Fruit fly (Drosophila melanogaster): ENCODE measurements around the gene CG1636.

The CG1636 gene

DNA sequence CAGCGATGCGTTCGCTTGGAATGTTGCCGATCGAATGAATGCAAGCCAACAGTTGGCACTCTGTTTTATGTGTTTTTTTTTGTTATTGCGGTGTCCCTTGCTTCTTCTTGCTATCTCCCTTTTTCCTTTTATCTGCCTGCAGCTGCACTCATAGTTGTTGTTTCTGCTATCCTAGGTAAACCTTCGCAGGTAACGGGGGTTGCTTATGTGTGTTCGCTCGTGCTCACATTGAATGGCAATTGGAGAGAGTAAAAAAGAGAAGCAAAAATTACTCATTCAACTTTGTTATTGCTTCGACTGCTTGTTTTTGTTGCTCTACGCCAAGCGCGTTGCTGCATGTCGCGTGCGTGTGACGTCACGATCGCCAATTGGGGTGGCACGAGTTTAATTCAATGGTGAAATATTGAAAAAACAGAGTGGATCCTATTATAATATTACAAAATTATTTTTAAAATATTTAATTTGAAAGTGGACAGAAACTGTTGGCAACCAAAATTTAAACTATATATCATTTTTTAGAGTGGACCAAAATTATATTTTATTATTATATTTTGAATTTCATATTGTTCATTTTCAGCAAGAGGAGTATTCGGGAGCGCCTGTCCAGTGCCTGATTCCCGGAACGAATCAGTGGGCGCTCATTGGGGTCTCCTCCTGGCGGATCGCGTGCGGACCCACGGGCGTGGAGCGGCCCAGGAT, 1.7 kb upstream of the CG1636 start, which contains the start of gene Corp (continued):
- TF ChIP-seq exex (tag; optimal IDR thresholded peaks at IDR 0.05): no peak
- no peak for TF ChIP-seq CG18011 (GFP tag; optimal IDR thresholded peaks at IDR 0.05)
- no peak for TF ChIP-seq CG16815 (GFP tag; optimal IDR thresholded peaks at IDR 0.05)
- TF ChIP-seq CG12299 (tag; optimal IDR thresholded peaks at IDR 0.05): no peak
- no peak for TF ChIP-seq Hr78 (GFP tag; optimal IDR thresholded peaks at IDR 0.05)
- no peak for TF ChIP-seq CG2116 (GFP tag; optimal IDR thresholded peaks at IDR 0.05)
- no peak for TF ChIP-seq CG3726 (GFP tag; IDR thresholded peaks at IDR 0.05)
- no peak for TF ChIP-seq dan (GFP tag; IDR thresholded peaks at IDR 0.05)
- TF ChIP-seq bowl (GFP tag; IDR thresholded peaks at IDR 0.05): no peak
- TF ChIP-seq CG34422 (GFP tag; IDR thresholded peaks at IDR 0.05): no peak
- no peak for TF ChIP-seq abd-A (tag; optimal IDR thresholded peaks at IDR 0.05)
- TF ChIP-seq unpg (GFP tag; optimal IDR thresholded peaks at IDR 0.05): peak; percentile 62
- TF ChIP-seq NC2β (GFP tag; optimal IDR thresholded peaks at IDR 0.05): no peak
- 0 out of 2 replicates have a peak, but pooled peaks have one; percentile 15 for TF ChIP-seq slbo (GFP tag; IDR thresholded peaks at IDR 0.05)
- no peak for TF ChIP-seq tin (GFP tag; optimal IDR thresholded peaks at IDR 0.05)
- TF ChIP-seq CG8089 (GFP tag; optimal IDR thresholded peaks at IDR 0.05): no peak
- TF ChIP-seq scrt (GFP tag; optimal IDR thresholded peaks at IDR 0.05): no peak
- TF ChIP-seq hbn (GFP tag; IDR thresholded peaks at IDR 0.05; ENCODE audit: partially characterized antibody): no peak
- TF ChIP-seq CG17385 (GFP tag; optimal IDR thresholded peaks at IDR 0.05): peak; percentile 67
- peak; percentile 67 for TF ChIP-seq nom (GFP tag; optimal IDR thresholded peaks at IDR 0.05)
- TF ChIP-seq CG1832 (GFP tag; optimal IDR thresholded peaks at IDR 0.05): no peak
- TF ChIP-seq lov (optimal IDR thresholded peaks at IDR 0.05): no peak
- no peak for TF ChIP-seq lov (GFP tag; IDR thresholded peaks at IDR 0.05)
- no peak for TF ChIP-seq Bgb (GFP tag; IDR thresholded peaks at IDR 0.05; ENCODE audit: partially characterized antibody)
- TF ChIP-seq Nf-YB (GFP tag; optimal IDR thresholded peaks at IDR 0.05): no peak
- TF ChIP-seq Nf-YA (GFP tag; IDR thresholded peaks at IDR 0.05): no peak
- TF ChIP-seq Dfd (GFP tag; optimal IDR thresholded peaks at IDR 0.05): no peak
- no peak for TF ChIP-seq ind (GFP tag; optimal IDR thresholded peaks at IDR 0.05)
- no peak for TF ChIP-seq lilli (GFP tag; optimal IDR thresholded peaks at IDR 0.05)
- no peak for TF ChIP-seq Lpt (GFP tag; optimal IDR thresholded peaks at IDR 0.05)
- peak; percentile 52 for TF ChIP-seq NC2α (GFP tag; optimal IDR thresholded peaks at IDR 0.05)
- no peak for TF ChIP-seq CG3838 (GFP tag; optimal IDR thresholded peaks at IDR 0.05)
- TF ChIP-seq CG8388 (GFP tag; optimal IDR thresholded peaks at IDR 0.05): peak; percentile 37
- TF ChIP-seq bigmax (GFP tag; optimal IDR thresholded peaks at IDR 0.05): no peak
- peak; percentile 37 for TF ChIP-seq CG13424 (tag; optimal IDR thresholded peaks at IDR 0.05)
- TF ChIP-seq HLH4C (GFP tag; IDR thresholded peaks at IDR 0.05; ENCODE audit: partially characterized antibody): no peak
- no peak for TF ChIP-seq Dbx (GFP tag; IDR thresholded peaks at IDR 0.05)
- no peak for TF ChIP-seq jigr1 (GFP tag; IDR thresholded peaks at IDR 0.05)
- no peak for TF ChIP-seq Chrac-16 (GFP tag; optimal IDR thresholded peaks at IDR 0.05)
- TF ChIP-seq nau (GFP tag; optimal IDR thresholded peaks at IDR 0.05): no peak
- TF ChIP-seq ttk (GFP tag; IDR thresholded peaks at IDR 0.05): peak; percentile 34; the same call in 1 of the 2 replicates
- peak; percentile 18 for TF ChIP-seq CG18599 (GFP tag; optimal IDR thresholded peaks at IDR 0.05)
- TF ChIP-seq wor (GFP tag; IDR thresholded peaks at IDR 0.05): no peak
- TF ChIP-seq Optix (GFP tag; IDR thresholded peaks at IDR 0.05): no peak
- TF ChIP-seq Dp (GFP tag; optimal IDR thresholded peaks at IDR 0.05): no peak
- TF ChIP-seq Dad (GFP tag; optimal IDR thresholded peaks at IDR 0.05): no peak
- no peak for TF ChIP-seq Gsc (GFP tag; IDR thresholded peaks at IDR 0.05)
- TF ChIP-seq Fer2 (tag; optimal IDR thresholded peaks at IDR 0.05): no peak
- TF ChIP-seq bbx (GFP tag; IDR thresholded peaks at IDR 0.05; ENCODE audit: partially characterized antibody): no peak
- TF ChIP-seq CG11723 (GFP tag; optimal IDR thresholded peaks at IDR 0.05): no peak
